Worm (Caenorhabditis elegans) whole organism, young adult: Measurements from ENCODE around the gene K04C2.8.

Experiments used
- B0261.1 ChIP-seq: sonication (generic microtip); optimal IDR thresholded peaks from 2 replicates; lab custom pipeline; 2016; ENCODE audit warnings: mild to moderate bottlenecking, missing genetic modification characterization, moderate library complexity, missing compliant biosample characterization
- F49E8.2 ChIP-seq: sonication (generic microtip); optimal IDR thresholded peaks from 3 replicates; lab custom pipeline; 2017; ENCODE audit warnings: missing genetic modification characterization, mild to moderate bottlenecking, missing compliant biosample characterization, antibody characterized with exemption, moderate library complexity; ENCODE audit not compliant: insufficient read depth
- ZK185.1 ChIP-seq: sonication (generic microtip); optimal IDR thresholded peaks from 2 replicates; lab custom pipeline; 2016; ENCODE audit warnings: mild to moderate bottlenecking, missing genetic modification characterization, missing compliant biosample characterization; ENCODE audit not compliant: poor library complexity, severe bottlenecking
- ama-1 ChIP-seq, 3 experiments: fragments of 150-350 bp in 1 of 3; sonication (generic microtip) in 2 of 3; optimal IDR thresholded peaks; 2 replicates each; lab custom pipeline; 2014 to 2018; ENCODE audit warnings: missing biosample characterization in 2 of 3, missing genetic modification characterization in 2 of 3, missing genetic modification reagents in 2 of 3
- ekl-4 ChIP-seq: fragments of 200-800 bp; sonication (Bioruptor generic); IDR thresholded peaks from 2 replicates; pipeline ENCODE4 v1.3.6; 2022; ENCODE audit warnings: missing genetic modification reagents, missing genetic modification characterization, missing compliant biosample characterization
- fkh-3 ChIP-seq: sonication (generic microtip); optimal IDR thresholded peaks from 2 replicates; lab custom pipeline; 2016; ENCODE audit warnings: mild to moderate bottlenecking, missing genetic modification characterization, missing compliant biosample characterization
- hrde-1 ChIP-seq: sonication (generic microtip); optimal IDR thresholded peaks from 2 replicates; lab custom pipeline; 2016; ENCODE audit warnings: missing genetic modification characterization, mild to moderate bottlenecking, missing compliant biosample characterization, moderate library complexity, missing genotype, missing genetic modification reagents, borderline replicate concordance
- lin-35 ChIP-seq, 3 experiments: fragments of 150-350 bp in 2 of 3; sonication (generic microtip) in 1 of 3; optimal IDR thresholded peaks; 2 replicates each; lab custom pipeline; 2014 to 2018; ENCODE audit warnings: missing biosample characterization in 3 of 3, missing genetic modification characterization in 3 of 3, missing genetic modification reagents in 3 of 3
- nhr-80 ChIP-seq: sonication (generic microtip); optimal IDR thresholded peaks from 2 replicates; lab custom pipeline; 2016; ENCODE audit warnings: missing genetic modification characterization, missing compliant biosample characterization
- unc-62 ChIP-seq: fragments of 150-350 bp; optimal IDR thresholded peaks from 2 replicates; lab custom pipeline; 2014; ENCODE audit warnings: missing biosample characterization, missing genetic modification reagents, missing genetic modification characterization

DNA sequence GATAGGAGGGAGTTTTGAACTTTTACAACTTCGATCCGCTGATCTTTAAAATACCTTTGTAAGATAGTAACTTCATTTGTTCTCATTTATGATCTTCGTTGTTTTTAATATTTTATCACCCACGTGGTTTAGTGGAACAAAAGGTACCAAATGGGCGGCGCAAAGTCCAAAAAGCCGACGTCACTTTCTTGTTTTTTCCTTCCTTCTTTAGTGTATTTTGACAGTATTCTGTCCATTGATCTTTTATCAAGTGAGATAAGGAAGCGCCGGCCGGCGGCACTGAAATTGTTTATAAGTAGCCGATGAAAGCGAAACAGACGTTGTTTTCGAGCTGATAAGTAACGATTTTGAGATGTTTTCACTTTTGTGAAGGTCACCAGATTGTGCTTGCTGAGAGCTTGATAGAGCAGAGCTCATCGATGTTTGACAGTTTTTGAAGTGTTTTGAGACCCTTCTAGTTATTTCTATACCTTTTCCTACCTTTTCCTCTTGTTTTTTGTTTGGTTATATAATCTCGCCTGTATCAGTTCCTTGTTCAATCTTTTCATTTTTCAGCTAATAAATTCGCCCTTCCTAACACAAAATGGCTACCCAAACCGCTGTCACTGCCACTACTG is 2.5 kb downstream of the K04C2.8 start, which contains the start of gene K04C2.3:
- TF ChIP-seq unc-62 (GFP tag; lab: Kevin White, UChicago) (no peak), fkh-3 (tag; lab: Kevin White, UChicago) (no peak), F49E8.2 (tag; lab: Kevin White, UChicago) (no peak), B0261.1 (tag; lab: Kevin White, UChicago) (no peak), ekl-4 (GFP tag; lab: Robert Waterston, UW) (no peak), hrde-1 (no peak), ama-1 (optimal IDR thresholded peaks at IDR 0.05; lab: Kevin White, UChicago) (no peak), ama-1 (GFP tag; optimal IDR thresholded peaks at IDR 0.05; lab: Kevin White, UChicago) (no peak), nhr-80 (tag; lab: Kevin White, UChicago) (no peak), lin-35 (GFP tag; optimal IDR thresholded peaks at IDR 0.05; lab: Kevin White, UChicago) (no peak), ZK185.1 (tag; lab: Kevin White, UChicago) (no peak)
